Fruit fly (Drosophila melanogaster): ENCODE measurements around the gene Med.

Gene Med

DNA sequence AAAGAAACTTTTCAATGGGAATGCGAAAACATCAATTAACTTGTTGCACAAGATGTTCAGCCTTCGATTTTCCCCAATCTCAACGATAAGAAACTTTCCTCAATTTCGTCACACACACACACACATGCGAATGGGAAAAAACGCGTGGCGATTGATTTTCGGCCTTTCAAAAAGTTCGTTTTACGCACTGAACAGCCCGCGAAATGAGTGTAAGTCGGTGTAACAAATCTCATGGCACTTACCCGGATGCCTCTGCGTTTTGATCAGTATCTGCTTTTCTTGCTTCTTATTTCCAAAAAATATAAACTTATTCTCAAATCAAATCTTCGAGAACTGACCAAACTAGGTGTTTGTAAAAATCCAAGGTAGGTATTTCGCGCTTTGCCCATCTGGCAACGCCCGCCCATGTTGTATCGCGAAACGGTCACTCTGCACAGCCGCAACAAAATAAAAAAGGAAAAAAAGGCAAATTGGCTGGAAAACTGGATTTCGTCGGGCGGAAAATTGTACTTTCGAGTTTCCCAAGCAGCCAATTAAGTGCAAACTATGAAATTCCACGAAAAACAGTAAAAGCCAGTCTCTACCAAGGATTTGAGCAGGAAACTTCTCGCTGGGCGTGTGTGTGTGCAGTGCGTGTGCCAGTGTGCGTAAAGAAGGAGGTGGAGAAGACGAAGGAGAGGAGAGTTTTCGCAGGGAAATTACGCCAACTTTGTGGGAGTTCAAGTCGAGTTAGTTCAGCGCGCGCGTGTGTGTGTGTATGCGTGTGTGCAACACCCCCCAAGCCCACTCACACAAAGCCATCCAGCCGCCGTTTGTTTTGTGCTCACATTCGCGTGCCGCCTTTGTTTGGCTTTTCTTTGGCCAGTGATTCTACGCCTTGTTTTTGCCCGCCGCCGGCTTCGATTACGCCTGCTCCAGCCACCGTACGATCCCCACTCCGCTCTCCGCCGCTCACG is at the start of gene Med (continued):
- TF ChIP-seq CG7786 (GFP tag; optimal IDR thresholded peaks at IDR 0.05) (no peak), tna (GFP tag; IDR thresholded peaks at IDR 0.05; ENCODE audit: partially characterized antibody) (no peak), cas (GFP tag; IDR thresholded peaks at IDR 0.05) (no peak), Asciz (GFP tag; optimal IDR thresholded peaks at IDR 0.05) (no peak), Dbx (GFP tag; IDR thresholded peaks at IDR 0.05) (no peak), sqz (GFP tag; optimal IDR thresholded peaks at IDR 0.05) (peak; percentile 58), CG42726 (GFP tag; IDR thresholded peaks at IDR 0.05; ENCODE audit: partially characterized antibody) (no peak), psq (GFP tag; optimal IDR thresholded peaks at IDR 0.05) (peak; percentile 40), gsb (GFP tag; IDR thresholded peaks at IDR 0.05) (no peak), Abd-B (GFP tag; optimal IDR thresholded peaks at IDR 0.05) (no peak), CG11085 (GFP tag; IDR thresholded peaks at IDR 0.05) (no peak), CG7839 (tag; optimal IDR thresholded peaks at IDR 0.05) (no peak), nau (GFP tag; optimal IDR thresholded peaks at IDR 0.05) (no peak), pnt (GFP tag; optimal IDR thresholded peaks at IDR 0.05) (no peak), CG14860 (GFP tag; IDR thresholded peaks at IDR 0.05; ENCODE audit: partially characterized antibody) (no peak), ara (GFP tag; IDR thresholded peaks at IDR 0.05) (no peak), sim (GFP tag; IDR thresholded peaks at IDR 0.05) (no peak), CG32532 (GFP tag; IDR thresholded peaks at IDR 0.05) (no peak), Blimp-1 (GFP tag; optimal IDR thresholded peaks at IDR 0.05) (no peak), mirr (GFP tag; optimal IDR thresholded peaks at IDR 0.05) (no peak), CG10274 (GFP tag; optimal IDR thresholded peaks at IDR 0.05) (no peak), br (optimal IDR thresholded peaks at IDR 0.05) (no peak), dpn (GFP tag; optimal IDR thresholded peaks at IDR 0.05) (no peak), emc (GFP tag; optimal IDR thresholded peaks at IDR 0.05) (no peak), ash1 (GFP tag; optimal IDR thresholded peaks at IDR 0.05) (no peak), kah (GFP tag; optimal IDR thresholded peaks at IDR 0.05) (peak; percentile 43), CG8765 (GFP tag; IDR thresholded peaks at IDR 0.05) (no peak), her (GFP tag; optimal IDR thresholded peaks at IDR 0.05) (no peak), CTCF (GFP tag; optimal IDR thresholded peaks at IDR 0.05) (peak; percentile 4), CG3065 (GFP tag; optimal IDR thresholded peaks at IDR 0.05) (no peak), CG1024 (GFP tag; IDR thresholded peaks at IDR 0.05) (no peak), trem (tag; optimal IDR thresholded peaks at IDR 0.05) (peak; percentile 72), CG5245 (GFP tag; optimal IDR thresholded peaks at IDR 0.05) (no peak), pita (GFP tag; optimal IDR thresholded peaks at IDR 0.05) (no peak), HmgD (GFP tag; optimal IDR thresholded peaks at IDR 0.05) (no peak), esg (GFP tag; conservative IDR thresholded peaks at IDR 0.05) (no peak), crp (GFP tag; optimal IDR thresholded peaks at IDR 0.05) (peak in 1 of 2 experiments; percentile 45), bigmax (GFP tag; optimal IDR thresholded peaks at IDR 0.05) (no peak), chn (GFP tag; optimal IDR thresholded peaks at IDR 0.05) (no peak), CG10565 (GFP tag; optimal IDR thresholded peaks at IDR 0.05) (no peak), chm (GFP tag; IDR thresholded peaks at IDR 0.05) (no peak), CG14667 (GFP tag; IDR thresholded peaks at IDR 0.05) (no peak), stwl (tag; optimal IDR thresholded peaks at IDR 0.05) (peak; percentile 55), Rfx (GFP tag; IDR thresholded peaks at IDR 0.05) (no peak), ems (GFP tag; optimal IDR thresholded peaks at IDR 0.05) (no peak), CG32767 (GFP tag; IDR thresholded peaks at IDR 0.05) (no peak), CG12299 (tag; optimal IDR thresholded peaks at IDR 0.05) (no peak), CG9817 (tag; optimal IDR thresholded peaks at IDR 0.05) (no peak), CG15269 (tag; optimal IDR thresholded peaks at IDR 0.05) (no peak), D (optimal IDR thresholded peaks at IDR 0.05) (peak; percentile 58), D (GFP tag; optimal IDR thresholded peaks at IDR 0.05) (no peak)
